Fruit fly (Drosophila melanogaster) whole organism, prepupa: ENCODE data around the gene Kmn1.

Experiments used
- Blimp-1 ChIP-seq: fragments of 200-800 bp; sonication (Bioruptor generic); optimal IDR thresholded peaks from 3 replicates; lab custom pipeline; 2017; ENCODE audit warnings: missing biosample characterization, missing genetic modification characterization, mild to moderate bottlenecking, moderate library complexity, missing genetic modification reagents
- CG10631 ChIP-seq: fragments of 200-800 bp; sonication (Bioruptor generic); optimal IDR thresholded peaks from 2 replicates; lab custom pipeline; 2016; ENCODE audit warnings: missing biosample characterization, missing genetic modification characterization
- CG11294 ChIP-seq: fragments of 200-800 bp; sonication (Bioruptor generic); IDR thresholded peaks from 2 replicates; pipeline ENCODE4 v1.3.6; 2022; ENCODE audit warnings: missing biosample characterization, missing genetic modification characterization
- CG11762 ChIP-seq: fragments of 200-800 bp; sonication (Bioruptor generic); optimal IDR thresholded peaks from 3 replicates; lab custom pipeline; 2016; ENCODE audit warnings: missing biosample characterization, missing genetic modification characterization; ENCODE audit not compliant: insufficient read depth
- CG11902 ChIP-seq: fragments of 200-800 bp; sonication (Bioruptor generic); optimal IDR thresholded peaks from 3 replicates; lab custom pipeline; 2016; ENCODE audit warnings: missing biosample characterization, missing genetic modification characterization
- CG1621 ChIP-seq: fragments of 200-800 bp; sonication (Bioruptor generic); optimal IDR thresholded peaks from 3 replicates; lab custom pipeline; 2018; ENCODE audit warnings: missing biosample characterization, mild to moderate bottlenecking, missing genetic modification characterization
- CG16779 ChIP-seq: fragments of 200-800 bp; sonication (Bioruptor generic); optimal IDR thresholded peaks from 3 replicates; lab custom pipeline; 2017; ENCODE audit warnings: missing biosample characterization, mild to moderate bottlenecking, missing genetic modification characterization
- CG3032 ChIP-seq: fragments of 200-800 bp; optimal IDR thresholded peaks from 2 replicates; lab custom pipeline; 2019; ENCODE audit warnings: missing biosample characterization, mild to moderate bottlenecking, missing genetic modification characterization, moderate library complexity
- CG31627 ChIP-seq: fragments of 200-800 bp; sonication (Bioruptor generic); optimal IDR thresholded peaks from 3 replicates; lab custom pipeline; 2016; ENCODE audit warnings: missing biosample characterization, missing genetic modification characterization
- CG34406 ChIP-seq: fragments of 200-800 bp; sonication (Bioruptor generic); optimal IDR thresholded peaks from 3 replicates; lab custom pipeline; 2016; ENCODE audit warnings: missing biosample characterization, missing genetic modification characterization
- CG3919 ChIP-seq: fragments of 200-800 bp; sonication (Bioruptor generic); optimal IDR thresholded peaks from 3 replicates; lab custom pipeline; 2016; ENCODE audit warnings: missing biosample characterization, missing genetic modification characterization
- CG4318 ChIP-seq: fragments of 200-800 bp; sonication (Bioruptor generic); optimal IDR thresholded peaks from 3 replicates; lab custom pipeline; 2017; ENCODE audit warnings: missing biosample characterization, mild to moderate bottlenecking, missing genetic modification characterization
- CG6163 ChIP-seq: fragments of 200-800 bp; sonication (Bioruptor generic); IDR thresholded peaks from 3 replicates; pipeline ENCODE4 v1.3.6; 2022; ENCODE audit warnings: missing biosample characterization, missing genetic modification characterization
- CG6808 ChIP-seq: fragments of 200-800 bp; sonication (Bioruptor generic); optimal IDR thresholded peaks from 3 replicates; lab custom pipeline; 2017; ENCODE audit warnings: missing biosample characterization, missing genetic modification characterization, mild to moderate bottlenecking, moderate library complexity, missing genetic modification reagents
- CG7368 ChIP-seq: fragments of 200-800 bp; sonication (Bioruptor generic); optimal IDR thresholded peaks from 3 replicates; lab custom pipeline; 2016; ENCODE audit warnings: missing biosample characterization, missing genetic modification characterization
- CG8319 ChIP-seq: fragments of 200-800 bp; sonication (Bioruptor generic); optimal IDR thresholded peaks from 3 replicates; lab custom pipeline; 2016; ENCODE audit warnings: missing biosample characterization, missing genetic modification characterization
- CG8632 ChIP-seq: fragments of 200-800 bp; sonication (Bioruptor generic); optimal IDR thresholded peaks from 3 replicates; lab custom pipeline; 2016; ENCODE audit warnings: missing biosample characterization, missing genetic modification characterization
- CG9139 ChIP-seq: fragments of 200-800 bp; sonication (Bioruptor generic); optimal IDR thresholded peaks from 3 replicates; lab custom pipeline; 2017; ENCODE audit warnings: missing biosample characterization, mild to moderate bottlenecking, missing genetic modification characterization
- Eip78C ChIP-seq: fragments of 200-800 bp; sonication (Bioruptor generic); peaks from one replicate; lab custom pipeline; 2016; ENCODE audit warnings: missing biosample characterization, missing genetic modification characterization
- Eip93F ChIP-seq: fragments of 200-800 bp; sonication (Bioruptor generic); optimal IDR thresholded peaks from 2 replicates; lab custom pipeline; 2016; ENCODE audit warnings: missing biosample characterization, mild to moderate bottlenecking, missing genetic modification characterization
- Ets96B ChIP-seq: fragments of 200-800 bp; optimal IDR thresholded peaks from 2 replicates; lab custom pipeline; 2019; ENCODE audit warnings: missing biosample characterization, mild to moderate bottlenecking, missing genetic modification characterization, moderate library complexity
- Gug ChIP-seq: fragments of 200-800 bp; sonication (Bioruptor generic); IDR thresholded peaks from 2 replicates; pipeline ENCODE4 v1.3.6; 2022; ENCODE audit warnings: missing biosample characterization, missing genetic modification characterization
- Hr4 ChIP-seq: fragments of 200-800 bp; sonication (Bioruptor generic); optimal IDR thresholded peaks from 3 replicates; lab custom pipeline; 2016; ENCODE audit warnings: missing biosample characterization, missing genetic modification characterization
- Lpt ChIP-seq: fragments of 200-800 bp; sonication (Bioruptor generic); optimal IDR thresholded peaks from 3 replicates; lab custom pipeline; 2016; ENCODE audit warnings: missing biosample characterization, missing genetic modification characterization
- OdsH ChIP-seq: fragments of 200-800 bp; sonication (Bioruptor generic); optimal IDR thresholded peaks from 3 replicates; lab custom pipeline; 2016; ENCODE audit warnings: missing biosample characterization, missing genetic modification characterization
- Sox102F ChIP-seq: fragments of 200-800 bp; sonication (Bioruptor generic); optimal IDR thresholded peaks from 2 replicates; lab custom pipeline; 2016; ENCODE audit warnings: missing biosample characterization, mild to moderate bottlenecking, missing genetic modification characterization
- Sox14 ChIP-seq: fragments of 200-800 bp; sonication (Bioruptor generic); optimal IDR thresholded peaks from 3 replicates; lab custom pipeline; 2016; ENCODE audit warnings: missing biosample characterization, missing genetic modification characterization
- Sox15 ChIP-seq: fragments of 200-800 bp; sonication (Bioruptor generic); optimal IDR thresholded peaks from 3 replicates; lab custom pipeline; 2016; ENCODE audit warnings: missing biosample characterization, missing genetic modification characterization
- acj6 ChIP-seq: fragments of 200-800 bp; sonication (Bioruptor generic); optimal IDR thresholded peaks from 3 replicates; lab custom pipeline; 2016; ENCODE audit warnings: missing biosample characterization, missing genetic modification characterization
- cyc ChIP-seq: fragments of 200-800 bp; sonication (Bioruptor generic); optimal IDR thresholded peaks from 3 replicates; lab custom pipeline; 2016; ENCODE audit warnings: missing biosample characterization, missing genetic modification characterization
- dac ChIP-seq: fragments of 200-800 bp; sonication (Bioruptor generic); optimal IDR thresholded peaks from 2 replicates; lab custom pipeline; 2017; ENCODE audit warnings: missing biosample characterization, mild to moderate bottlenecking, missing genetic modification characterization
- dsx ChIP-seq: fragments of 200-800 bp; optimal IDR thresholded peaks from 3 replicates; lab custom pipeline; 2019; ENCODE audit warnings: missing biosample characterization, mild to moderate bottlenecking, missing genetic modification characterization, moderate library complexity; ENCODE audit not compliant: poor library complexity, severe bottlenecking
- eg ChIP-seq: fragments of 200-800 bp; sonication (Bioruptor generic); IDR thresholded peaks from 3 replicates; pipeline ENCODE4 v1.3.6; 2022; ENCODE audit warnings: missing biosample characterization, missing genetic modification characterization
- fd85E ChIP-seq: fragments of 200-800 bp; sonication (Bioruptor generic); optimal IDR thresholded peaks from 3 replicates; lab custom pipeline; 2016; ENCODE audit warnings: missing biosample characterization, missing genetic modification characterization
- lz ChIP-seq: fragments of 200-800 bp; sonication (Bioruptor generic); optimal IDR thresholded peaks from 3 replicates; lab custom pipeline; 2016; ENCODE audit warnings: missing biosample characterization, missing genetic modification characterization
- spab ChIP-seq: fragments of 200-800 bp; sonication (Bioruptor generic); optimal IDR thresholded peaks from 2 replicates; lab custom pipeline; 2017; ENCODE audit warnings: missing biosample characterization, mild to moderate bottlenecking, missing genetic modification characterization, missing genetic modification reagents
- ss ChIP-seq, 2 experiments: fragments of 200-800 bp; sonication (Bioruptor generic); optimal IDR thresholded peaks; 2 replicates in 1 of 2; 3 replicates in 1 of 2; lab custom pipeline; 2017 to 2018; ENCODE audit warnings: mild to moderate bottlenecking in 2 of 2, missing biosample characterization in 2 of 2, missing genetic modification characterization in 2 of 2, moderate library complexity in 1 of 2
- vri ChIP-seq: fragments of 200-800 bp; sonication (Bioruptor generic); optimal IDR thresholded peaks from 3 replicates; lab custom pipeline; 2016; ENCODE audit warnings: missing biosample characterization, mild to moderate bottlenecking, missing genetic modification characterization

The Kmn1 gene

dm6 chrX:11528026-11528702 is 44.1 kb downstream of the Kmn1 start (continued):
- peak; percentile 31 for TF ChIP-seq CG11762
- peak; percentile 63 for TF ChIP-seq CG34406 (GFP tag; lab: Kevin White, UChicago)
- peak; percentile 79 for TF ChIP-seq CG3032 (tag; lab: Kevin White, UChicago)
- TF ChIP-seq CG3919 (GFP tag; lab: Kevin White, UChicago) = peak; percentile 52
- TF ChIP-seq ss (GFP tag; optimal IDR thresholded peaks at IDR 0.05; lab: Kevin White, UChicago) = peak; percentile 67 to 82
- TF ChIP-seq CG16779 (tag; lab: Kevin White, UChicago) = peak; percentile 35
- TF ChIP-seq Blimp-1 (GFP tag; lab: Kevin White, UChicago) = no peak
- peak; percentile 22 for TF ChIP-seq dac
- TF ChIP-seq eg (GFP tag; lab: Robert Waterston, UW) = peak; percentile 79
- TF ChIP-seq CG4318 (GFP tag; lab: Kevin White, UChicago) = peak; percentile 14
- TF ChIP-seq CG11294 = no peak
- peak; percentile 64 for TF ChIP-seq spab (GFP tag; lab: Kevin White, UChicago)
- TF ChIP-seq Sox102F (GFP tag; lab: Kevin White, UChicago) = peak; percentile 55
- peak; percentile 35 for TF ChIP-seq CG31627 (GFP tag; lab: Kevin White, UChicago)
- TF ChIP-seq CG7368 (GFP tag; lab: Kevin White, UChicago) = peak; percentile 15
- peak; percentile 79 for TF ChIP-seq CG6808 (GFP tag; lab: Kevin White, UChicago)
- TF ChIP-seq Gug (GFP tag; lab: Robert Waterston, UW) = peak; percentile 45
- peak; percentile 11 for TF ChIP-seq CG8319
- TF ChIP-seq lz = peak; percentile 37
- peak; percentile 53 for TF ChIP-seq Hr4 (GFP tag; lab: Kevin White, UChicago)
- TF ChIP-seq Lpt (GFP tag; lab: Kevin White, UChicago) = peak; percentile 57
- peak; percentile 32 for TF ChIP-seq cyc (GFP tag; lab: Kevin White, UChicago)
- TF ChIP-seq Eip93F = no peak
- TF ChIP-seq Sox15 (GFP tag; lab: Kevin White, UChicago) = no peak
- TF ChIP-seq CG10631 = peak; percentile 76
- peak; percentile 70 for TF ChIP-seq acj6 (GFP tag; lab: Kevin White, UChicago)
- peak; percentile 4 for TF ChIP-seq CG11902
- TF ChIP-seq CG9139 = peak; percentile 47
- peak; percentile 73 for TF ChIP-seq CG6163 (GFP tag; lab: Robert Waterston, UW)
- TF ChIP-seq, all 60 proteins: peak for 53

dm6 chrX:11527088-11527635 is 45.1 kb downstream of the Kmn1 start:
- TF ChIP-seq dac (no peak), vri (no peak), CG31627 (GFP tag; lab: Kevin White, UChicago) (no peak), CG4318 (GFP tag; lab: Kevin White, UChicago) (no peak), CG8632 (GFP tag; lab: Kevin White, UChicago) (no peak), Eip78C (no peak), Sox14 (no peak), OdsH (GFP tag; lab: Kevin White, UChicago) (no peak), CG6163 (GFP tag; lab: Robert Waterston, UW) (no peak), CG7368 (GFP tag; lab: Kevin White, UChicago) (no peak), CG9139 (no peak), cyc (GFP tag; lab: Kevin White, UChicago) (no peak), fd85E (GFP tag; lab: Kevin White, UChicago) (no peak), Hr4 (GFP tag; lab: Kevin White, UChicago) (no peak), ss (GFP tag; optimal IDR thresholded peaks at IDR 0.05; lab: Kevin White, UChicago) (no peak), dsx (no peak), Ets96B (tag; lab: Kevin White, UChicago) (no peak), CG1621 (no peak)
